Worm (Caenorhabditis elegans): ENCODE results near the gene F14H12.2.

The F14H12.2 gene

ce11 chrX:4343915-4344314 lies 6.4 kb upstream of the F14H12.2 start, which contains the start of gene F14H12.3:
Gene F14H12.3, plus strand, starts transcription at chrX:4344215.
- no peak for TF ChIP-seq nhr-28 (tag; optimal IDR thresholded peaks at IDR 0.05)
- TF ChIP-seq snpc-4 (tag; optimal IDR thresholded peaks at IDR 0.05): no peak
- TF ChIP-seq lin-13 (tag; optimal IDR thresholded peaks at IDR 0.05): no peak
- TF ChIP-seq lin-32 (GFP tag; optimal IDR thresholded peaks at IDR 0.05): no peak
- no peak for TF ChIP-seq hlh-1 (tag; optimal IDR thresholded peaks at IDR 0.05)
- no peak for TF ChIP-seq ces-1 (GFP tag; optimal IDR thresholded peaks at IDR 0.05)
- no peak for TF ChIP-seq blmp-1 (tag; optimal IDR thresholded peaks at IDR 0.05)
- no peak for TF ChIP-seq nhr-237 (tag; optimal IDR thresholded peaks at IDR 0.05)
- no peak for TF ChIP-seq cnd-1 (tag; optimal IDR thresholded peaks at IDR 0.05)
- TF ChIP-seq mab-5 (tag; optimal IDR thresholded peaks at IDR 0.05): no peak
- TF ChIP-seq mep-1 (tag; optimal IDR thresholded peaks at IDR 0.05): no peak
- TF ChIP-seq mls-2 (tag; optimal IDR thresholded peaks at IDR 0.05): no peak
- no peak for TF ChIP-seq sptf-1 (tag; optimal IDR thresholded peaks at IDR 0.05)
- no peak for TF ChIP-seq elt-3 (tag; optimal IDR thresholded peaks at IDR 0.05)
- TF ChIP-seq elt-1 (tag; optimal IDR thresholded peaks at IDR 0.05; ENCODE audit: borderline replicate concordance, insufficient read depth): no peak
- no peak for TF ChIP-seq flh-1 (GFP tag; optimal IDR thresholded peaks at IDR 0.05)
- no peak for TF ChIP-seq unc-120 (tag; optimal IDR thresholded peaks at IDR 0.05; ENCODE audit: poor library complexity, severe bottlenecking)
- no peak for TF ChIP-seq ham-2 (GFP tag; optimal IDR thresholded peaks at IDR 0.05)
- TF ChIP-seq nhr-76 (tag; optimal IDR thresholded peaks at IDR 0.05): no peak

DNA sequence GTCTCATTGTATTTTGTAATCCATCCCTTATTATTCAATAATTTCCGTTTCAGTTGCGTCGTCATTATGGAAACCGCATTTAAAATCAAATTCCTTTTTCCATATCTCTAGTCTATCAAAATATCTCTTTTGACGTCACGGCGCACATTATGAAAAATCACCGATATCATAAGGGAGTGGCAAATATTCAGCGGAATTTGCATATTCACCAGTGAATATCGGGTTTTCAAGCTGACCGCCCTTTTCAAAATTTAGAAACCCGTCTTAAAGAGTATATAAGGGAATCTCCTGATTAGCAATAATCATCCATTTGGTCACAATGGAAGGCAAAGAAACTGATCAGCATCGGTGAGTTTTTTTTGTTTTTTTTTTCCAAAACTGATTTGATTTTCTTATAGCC lies 3.0 kb downstream of the F14H12.2 start, which contains the start of gene col-165:
Gene col-165 (plus strand): TSS at position 301 of the 400 bp plus-strand sequence.
- no peak for TF ChIP-seq M03D4.4 (tag; optimal IDR thresholded peaks at IDR 0.05)
- TF ChIP-seq snpc-4 (tag; optimal IDR thresholded peaks at IDR 0.05): no peak
- no peak for TF ChIP-seq ceh-39 (tag; optimal IDR thresholded peaks at IDR 0.05)
- no peak for TF ChIP-seq hlh-1 (tag; optimal IDR thresholded peaks at IDR 0.05)
- TF ChIP-seq lin-32 (GFP tag; optimal IDR thresholded peaks at IDR 0.05): no peak
- no peak for TF ChIP-seq lsy-2 (tag; optimal IDR thresholded peaks at IDR 0.05)
- no peak for TF ChIP-seq tbx-8 (GFP tag; optimal IDR thresholded peaks at IDR 0.05)
- TF ChIP-seq nhr-2 (tag; optimal IDR thresholded peaks at IDR 0.05): no peak
- no peak for TF ChIP-seq lin-13 (tag; optimal IDR thresholded peaks at IDR 0.05)
- no peak for TF ChIP-seq nhr-237 (tag; optimal IDR thresholded peaks at IDR 0.05)
- no peak for TF ChIP-seq elt-1 (tag; optimal IDR thresholded peaks at IDR 0.05; ENCODE audit: borderline replicate concordance, insufficient read depth)
- no peak for TF ChIP-seq sem-2 (GFP tag; optimal IDR thresholded peaks at IDR 0.05)
- no peak for TF ChIP-seq mep-1 (tag; optimal IDR thresholded peaks at IDR 0.05)
- no peak for TF ChIP-seq flh-1 (GFP tag; optimal IDR thresholded peaks at IDR 0.05)
- no peak for TF ChIP-seq mab-5 (tag; optimal IDR thresholded peaks at IDR 0.05)
- TF ChIP-seq unc-62 (GFP tag; optimal IDR thresholded peaks at IDR 0.05): no peak

DNA sequence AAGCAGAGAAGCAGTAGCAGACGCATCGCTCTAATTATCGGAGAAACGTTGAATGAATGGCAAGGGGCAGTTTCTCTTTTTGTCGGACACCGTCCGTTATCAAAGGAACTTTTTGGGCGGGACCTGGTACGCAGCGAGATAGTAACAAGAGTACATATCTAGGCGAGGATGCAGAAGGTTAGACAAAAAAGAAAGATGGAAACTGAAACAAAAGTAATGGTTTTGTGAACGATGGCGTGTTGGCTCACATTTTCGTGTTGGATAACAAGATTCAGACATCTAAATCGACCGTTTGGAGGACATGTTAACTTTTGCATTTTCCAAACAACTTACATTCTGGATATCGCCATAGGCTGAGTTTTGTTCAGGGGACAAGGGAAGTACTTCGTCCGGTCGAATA lies 7.2 kb downstream of the F14H12.2 start, which contains the start of gene F14H12.6:
Gene F14H12.6 (minus strand): TSS at position 101 of the 400 bp plus-strand sequence.
- TF ChIP-seq unc-120 (tag; optimal IDR thresholded peaks at IDR 0.05; ENCODE audit: poor library complexity, severe bottlenecking) (no peak), pha-4 (tag; optimal IDR thresholded peaks at IDR 0.05) (no peak), zip-8 (tag; optimal IDR thresholded peaks at IDR 0.05) (no peak), elt-3 (tag; optimal IDR thresholded peaks at IDR 0.05) (no peak), bed-3 (GFP tag; optimal IDR thresholded peaks at IDR 0.05) (no peak), nhr-12 (tag; optimal IDR thresholded peaks at IDR 0.05) (no peak), sem-2 (GFP tag; optimal IDR thresholded peaks at IDR 0.05) (no peak), ces-1 (GFP tag; optimal IDR thresholded peaks at IDR 0.05) (no peak), hlh-1 (tag; optimal IDR thresholded peaks at IDR 0.05) (no peak), cnd-1 (tag; optimal IDR thresholded peaks at IDR 0.05) (no peak)

ce11 chrX:4359030-4359429 lies 8.7 kb downstream of the F14H12.2 start:
- no peak for TF ChIP-seq lin-13 (tag; optimal IDR thresholded peaks at IDR 0.05)
- TF ChIP-seq ceh-39 (tag; optimal IDR thresholded peaks at IDR 0.05): no peak
- TF ChIP-seq sptf-1 (tag; optimal IDR thresholded peaks at IDR 0.05): no peak
- TF ChIP-seq mep-1 (tag; optimal IDR thresholded peaks at IDR 0.05): no peak
- no peak for TF ChIP-seq zip-8 (tag; optimal IDR thresholded peaks at IDR 0.05)
- TF ChIP-seq mab-5 (tag; optimal IDR thresholded peaks at IDR 0.05): no peak
- TF ChIP-seq nhr-237 (tag; optimal IDR thresholded peaks at IDR 0.05): no peak
- TF ChIP-seq nhr-12 (tag; optimal IDR thresholded peaks at IDR 0.05): no peak
- no peak for TF ChIP-seq ham-2 (GFP tag; optimal IDR thresholded peaks at IDR 0.05)
- TF ChIP-seq unc-120 (tag; optimal IDR thresholded peaks at IDR 0.05; ENCODE audit: poor library complexity, severe bottlenecking): no peak
- TF ChIP-seq elt-3 (tag; optimal IDR thresholded peaks at IDR 0.05): no peak
- TF ChIP-seq hlh-1 (tag; optimal IDR thresholded peaks at IDR 0.05): no peak
- TF ChIP-seq ces-1 (GFP tag; optimal IDR thresholded peaks at IDR 0.05): no peak
- TF ChIP-seq unc-39 (tag; optimal IDR thresholded peaks at IDR 0.05): no peak
- no peak for TF ChIP-seq M03D4.4 (tag; optimal IDR thresholded peaks at IDR 0.05)
- no peak for TF ChIP-seq unc-62 (GFP tag; optimal IDR thresholded peaks at IDR 0.05)
- TF ChIP-seq sem-2 (GFP tag; optimal IDR thresholded peaks at IDR 0.05): no peak

Measured in whole organism, mixed stage, embryonic.